Worm (Caenorhabditis elegans) whole organism, young adult: Measurements from ENCODE around the gene C16C8.16.

Experiments used
- B0336.3 ChIP-seq: fragments of 200-800 bp; sonication (Bioruptor generic); IDR thresholded peaks from 2 replicates; pipeline ENCODE4 v1.3.6; 2022; ENCODE audit warnings: missing genetic modification characterization, missing compliant biosample characterization
- F52B5.7 ChIP-seq: sonication (generic microtip); optimal IDR thresholded peaks from 2 replicates; lab custom pipeline; 2016; ENCODE audit warnings: mild to moderate bottlenecking, missing genetic modification characterization, missing compliant biosample characterization
- F55B11.4 ChIP-seq: sonication (generic microtip); optimal IDR thresholded peaks from 2 replicates; lab custom pipeline; 2016; ENCODE audit warnings: missing compliant biosample characterization, missing genetic modification characterization, borderline replicate concordance; ENCODE audit not compliant: insufficient read depth
- Y53G8AR.9 ChIP-seq: fragments of 200-800 bp; sonication (Bioruptor generic); conservative IDR thresholded peaks from 2 replicates; pipeline ENCODE4 v1.3.6; 2022; ENCODE audit warnings: missing genetic modification reagents, missing genetic modification characterization, missing compliant biosample characterization
- Y95B8A.8 ChIP-seq: fragments of 200-800 bp; sonication (Bioruptor generic); IDR thresholded peaks from 2 replicates; pipeline ENCODE4 v1.3.6; 2022; ENCODE audit warnings: missing genetic modification reagents, missing genetic modification characterization, missing compliant biosample characterization
- ZK185.1 ChIP-seq: sonication (generic microtip); optimal IDR thresholded peaks from 2 replicates; lab custom pipeline; 2016; ENCODE audit warnings: mild to moderate bottlenecking, missing genetic modification characterization, missing compliant biosample characterization; ENCODE audit not compliant: poor library complexity, severe bottlenecking
- athp-1 ChIP-seq: sonication (generic microtip); optimal IDR thresholded peaks from 2 replicates; lab custom pipeline; 2017; ENCODE audit warnings: mild to moderate bottlenecking, missing genetic modification characterization, missing compliant biosample characterization
- attf-5 ChIP-seq: fragments of 200-800 bp; sonication (Bioruptor generic); optimal IDR thresholded peaks from 2 replicates; lab custom pipeline; 2018; ENCODE audit warnings: mild to moderate bottlenecking, missing genetic modification characterization, missing compliant biosample characterization
- cebp-2 ChIP-seq: fragments of 200-800 bp; sonication (Bioruptor generic); IDR thresholded peaks from 2 replicates; pipeline ENCODE4 v1.3.6; 2022; ENCODE audit warnings: missing genetic modification characterization, missing compliant biosample characterization
- ceh-79 ChIP-seq: sonication (generic microtip); optimal IDR thresholded peaks from 2 replicates; lab custom pipeline; 2017; ENCODE audit warnings: mild to moderate bottlenecking, missing genetic modification characterization, missing compliant biosample characterization
- ceh-91 ChIP-seq: fragments of 200-800 bp; sonication (Bioruptor generic); IDR thresholded peaks from 2 replicates; pipeline ENCODE4 v1.3.6; 2022; ENCODE audit warnings: missing genetic modification reagents, missing genetic modification characterization, missing compliant biosample characterization
- chd-7 ChIP-seq: sonication (generic microtip); optimal IDR thresholded peaks from 2 replicates; lab custom pipeline; 2016; ENCODE audit warnings: mild to moderate bottlenecking, missing genetic modification characterization, moderate library complexity, missing compliant biosample characterization
- egrh-3 ChIP-seq: fragments of 200-800 bp; sonication (Bioruptor generic); IDR thresholded peaks from 2 replicates; pipeline ENCODE4 v1.3.6; 2022; ENCODE audit warnings: missing genetic modification reagents, missing genetic modification characterization, missing compliant biosample characterization
- hmg-20 ChIP-seq: fragments of 200-800 bp; sonication (Bioruptor generic); IDR thresholded peaks from 2 replicates; pipeline ENCODE4 v1.3.6; 2022; ENCODE audit warnings: missing genetic modification reagents, missing genetic modification characterization, missing compliant biosample characterization
- hrde-1 ChIP-seq: sonication (generic microtip); optimal IDR thresholded peaks from 2 replicates; lab custom pipeline; 2016; ENCODE audit warnings: missing genetic modification characterization, mild to moderate bottlenecking, missing compliant biosample characterization, moderate library complexity, missing genotype, missing genetic modification reagents, borderline replicate concordance
- hsf-1 ChIP-seq: fragments of 200-800 bp; sonication (Bioruptor generic); IDR thresholded peaks from 2 replicates; pipeline ENCODE4 v1.3.6; 2022; ENCODE audit warnings: missing genetic modification reagents, missing genetic modification characterization, missing compliant biosample characterization
- let-526 ChIP-seq: fragments of 200-800 bp; sonication (Bioruptor generic); IDR thresholded peaks from 2 replicates; pipeline ENCODE4 v1.3.6; 2022; ENCODE audit warnings: missing genetic modification reagents, missing genetic modification characterization, missing compliant biosample characterization
- lin-35 ChIP-seq, 3 experiments: fragments of 150-350 bp in 2 of 3; sonication (generic microtip) in 1 of 3; optimal IDR thresholded peaks; 2 replicates each; lab custom pipeline; 2014 to 2018; ENCODE audit warnings: missing biosample characterization in 3 of 3, missing genetic modification characterization in 3 of 3, missing genetic modification reagents in 3 of 3
- mcd-1 ChIP-seq: fragments of 200-800 bp; sonication (Bioruptor generic); IDR thresholded peaks from 2 replicates; pipeline ENCODE4 v1.3.6; 2022; ENCODE audit warnings: missing genetic modification reagents, missing genetic modification characterization, missing compliant biosample characterization
- mel-28 ChIP-seq: sonication (generic microtip); optimal IDR thresholded peaks from 2 replicates; lab custom pipeline; 2016; ENCODE audit warnings: borderline replicate concordance, mild to moderate bottlenecking, missing genetic modification characterization, missing compliant biosample characterization
- mes-4 ChIP-seq: sonication (generic microtip); optimal IDR thresholded peaks from 2 replicates; lab custom pipeline; 2016; ENCODE audit warnings: missing genotype, missing genetic modification characterization, missing compliant biosample characterization
- nfya-1 ChIP-seq: sonication (generic microtip); optimal IDR thresholded peaks from 2 replicates; lab custom pipeline; 2017; ENCODE audit warnings: antibody characterized with exemption, missing compliant biosample characterization, missing genetic modification characterization, borderline replicate concordance; ENCODE audit not compliant: insufficient read depth
- nhr-179 ChIP-seq: sonication (generic microtip); optimal IDR thresholded peaks from 2 replicates; lab custom pipeline; 2016; ENCODE audit warnings: mild to moderate bottlenecking, missing genetic modification characterization, missing compliant biosample characterization
- pbrm-1 ChIP-seq: fragments of 200-800 bp; sonication (Bioruptor generic); IDR thresholded peaks from 2 replicates; pipeline ENCODE4 v1.3.6; 2022; ENCODE audit warnings: missing genetic modification reagents, missing genetic modification characterization, missing compliant biosample characterization
- pha-4 ChIP-seq: fragments of 150-350 bp; sonication (generic microtip); optimal IDR thresholded peaks from 2 replicates; lab custom pipeline; 2014; ENCODE audit warnings: missing biosample characterization, missing genetic modification reagents, missing genetic modification characterization
- rpc-1 ChIP-seq, 2 experiments: fragments of 150-350 bp in 1 of 2; sonication (generic microtip) in 1 of 2; optimal IDR thresholded peaks; 2 replicates each; lab custom pipeline; 2014 to 2018; ENCODE audit warnings: missing biosample characterization in 1 of 2, missing genetic modification characterization in 1 of 2, missing genetic modification reagents in 1 of 2, missing genotype in 1 of 2
- sea-2 ChIP-seq: fragments of 200-800 bp; sonication (Bioruptor generic); IDR thresholded peaks from 2 replicates; pipeline ENCODE4 v1.3.6; 2022; ENCODE audit warnings: missing genetic modification characterization, missing compliant biosample characterization
- snpc-1.1 ChIP-seq: sonication (generic microtip); optimal IDR thresholded peaks from 2 replicates; lab custom pipeline; 2017; ENCODE audit warnings: missing genetic modification characterization, mild to moderate bottlenecking, missing compliant biosample characterization, antibody characterized with exemption, moderate library complexity, missing genotype, missing genetic modification reagents; ENCODE audit not compliant: insufficient read depth
- snpc-4 ChIP-seq, 5 experiments: fragments of 150-350 bp in 1 of 5; sonication (generic microtip) in 4 of 5; optimal IDR thresholded peaks; 2 replicates each; lab custom pipeline; 2014 to 2018; ENCODE audit warnings: missing genetic modification characterization in 5 of 5, missing biosample characterization in 3 of 5, antibody characterized with exemption in 2 of 5, mild to moderate bottlenecking in 2 of 5, missing compliant biosample characterization in 2 of 5, missing genotype in 2 of 5, moderate library complexity in 2 of 5, missing genetic modification reagents in 1 of 5
- sptf-2 ChIP-seq: fragments of 200-800 bp; sonication (Bioruptor generic); optimal IDR thresholded peaks from 2 replicates; lab custom pipeline; 2018; ENCODE audit warnings: mild to moderate bottlenecking, missing genetic modification characterization, missing compliant biosample characterization
- unc-130 ChIP-seq: sonication (generic microtip); optimal IDR thresholded peaks from 2 replicates; lab custom pipeline; 2016; ENCODE audit warnings: missing genetic modification reagents, missing genetic modification characterization, missing compliant biosample characterization
- zfh-2 ChIP-seq: fragments of 200-800 bp; sonication (Bioruptor generic); conservative IDR thresholded peaks from 2 replicates; pipeline ENCODE4 v1.3.6; 2022; ENCODE audit warnings: missing genetic modification reagents, missing genetic modification characterization, missing compliant biosample characterization
- ztf-18 ChIP-seq: sonication (generic microtip); optimal IDR thresholded peaks from 2 replicates; lab custom pipeline; 2016; ENCODE audit warnings: missing genotype, mild to moderate bottlenecking, missing genetic modification characterization, missing compliant biosample characterization
- ztf-28 ChIP-seq: fragments of 200-800 bp; sonication (Bioruptor generic); IDR thresholded peaks from 2 replicates; pipeline ENCODE4 v1.3.6; 2022; ENCODE audit warnings: missing genetic modification reagents, missing genetic modification characterization, missing compliant biosample characterization

C16C8.16 gene

ce11 chrII:3439842-3440640, 5.5 kb upstream of the C16C8.16 start:
- TF ChIP-seq mel-28 (tag; lab: Kevin White, UChicago) (no peak), B0336.3 (GFP tag; lab: Robert Waterston, UW) (no peak), nfya-1 (tag; lab: Kevin White, UChicago) (no peak), hrde-1 (tag; lab: Kevin White, UChicago) (no peak), snpc-4 (GFP tag; optimal IDR thresholded peaks at IDR 0.05; lab: Kevin White, UChicago) (no peak), snpc-4 (tag; optimal IDR thresholded peaks at IDR 0.05; lab: Kevin White, UChicago) (peak in 2 of 4 experiments; percentile 36 to 78), F55B11.4 (no peak), Y95B8A.8 (GFP tag; lab: Robert Waterston, UW) (no peak), F52B5.7 (tag; lab: Kevin White, UChicago) (no peak), ceh-91 (no peak), snpc-1.1 (tag; lab: Kevin White, UChicago) (peak; percentile 29), ZK185.1 (tag; lab: Kevin White, UChicago) (no peak), mes-4 (no peak), let-526 (GFP tag; lab: Robert Waterston, UW) (no peak), unc-130 (GFP tag; lab: Kevin White, UChicago) (no peak)

- no peak for TF ChIP-seq sea-2 (GFP tag; lab: Robert Waterston, UW)
- TF ChIP-seq ztf-18 (tag; lab: Kevin White, UChicago): no peak
- no peak for TF ChIP-seq egrh-3 (GFP tag; lab: Robert Waterston, UW)
- no peak for TF ChIP-seq nfya-1 (tag; lab: Kevin White, UChicago)
These were observed 5.0 kb upstream of the C16C8.16 start, which contains the start of gene C16C8.17 for ce11 chrII:3440641-3440926. C16C8.17 (plus strand) TSS chrII:3440827.

- TF ChIP-seq egrh-3 (GFP tag; lab: Robert Waterston, UW) (no peak), lin-35 (GFP tag; optimal IDR thresholded peaks at IDR 0.05; lab: Kevin White, UChicago) (no peak), zfh-2 (GFP tag; lab: Robert Waterston, UW) (no peak), attf-5 (GFP tag; lab: Kevin White, UChicago) (no peak), ceh-79 (tag; lab: Kevin White, UChicago) (no peak), athp-1 (no peak), mcd-1 (GFP tag; lab: Robert Waterston, UW) (no peak), Y53G8AR.9 (GFP tag; lab: Robert Waterston, UW) (no peak), sptf-2 (GFP tag; lab: Kevin White, UChicago) (no peak), chd-7 (tag; lab: Kevin White, UChicago) (no peak), hmg-20 (GFP tag; lab: Robert Waterston, UW) (no peak)
- TF ChIP-seq, all 124 proteins: peak for 0
These were observed 4.2 kb upstream of the C16C8.16 start, which contains the start of gene C16C8.27 for ce11 chrII:3441377-3441776. C16C8.27 (plus strand) TSS chrII:3441677.

ce11 chrII:3443154-3443553, 2.4 kb upstream of the C16C8.16 start, which contains the start of gene C16C8.22:
C16C8.22 (minus strand) TSS chrII:3443254.
- TF ChIP-seq cebp-2 (GFP tag; lab: Robert Waterston, UW) (no peak), hsf-1 (GFP tag; lab: Robert Waterston, UW) (no peak), pbrm-1 (GFP tag; lab: Robert Waterston, UW) (no peak), ztf-28 (GFP tag; lab: Robert Waterston, UW) (no peak), pha-4 (tag; lab: Kevin White, UChicago) (no peak), nhr-179 (tag; lab: Kevin White, UChicago) (no peak), rpc-1 (optimal IDR thresholded peaks at IDR 0.05; lab: Kevin White, UChicago) (no peak), rpc-1 (tag; optimal IDR thresholded peaks at IDR 0.05; lab: Kevin White, UChicago) (no peak)
